Fruit fly (Drosophila melanogaster) whole organism, embryonic: Measurements from ENCODE around the gene HP1b.

Experiments
- Asciz ChIP-seq: fragments of 200-800 bp; sonication (Bioruptor generic); optimal IDR thresholded peaks from 2 replicates; lab custom pipeline; 2017; ENCODE audit warnings: missing biosample characterization, mild to moderate bottlenecking, missing genetic modification characterization, missing genetic modification reagents
- B-H1 ChIP-seq: fragments of 200-800 bp; sonication (Bioruptor generic); IDR thresholded peaks from 3 replicates; pipeline ENCODE4 v1.3.6; 2022; ENCODE audit warnings: missing biosample characterization, missing genetic modification characterization
- B-H2 ChIP-seq: fragments of 200-800 bp; sonication (Bioruptor generic); optimal IDR thresholded peaks from 2 replicates; lab custom pipeline; 2018; ENCODE audit warnings: missing biosample characterization, mild to moderate bottlenecking, missing genetic modification characterization
- CG10366 ChIP-seq: fragments of 200-800 bp; sonication (Bioruptor generic); IDR thresholded peaks from 2 replicates; pipeline ENCODE4 v1.3.6; 2022; ENCODE audit warnings: missing biosample characterization, missing genetic modification characterization
- CG12391 ChIP-seq: fragments of 200-800 bp; sonication (Bioruptor generic); optimal IDR thresholded peaks from 3 replicates; lab custom pipeline; 2018; ENCODE audit warnings: missing biosample characterization, mild to moderate bottlenecking, missing genetic modification characterization, moderate library complexity
- CG14860 ChIP-seq: fragments of 200-800 bp; sonication (Bioruptor generic); IDR thresholded peaks from 3 replicates; pipeline ENCODE4 v1.3.6; 2022; ENCODE audit warnings: missing biosample characterization, missing genetic modification characterization; ENCODE audit not compliant: partially characterized antibody
- CG14965 ChIP-seq: fragments of 200-800 bp; sonication (Bioruptor generic); optimal IDR thresholded peaks from 2 replicates; lab custom pipeline; 2016; ENCODE audit warnings: missing biosample characterization, missing genetic modification characterization, borderline replicate concordance
- CG1647 ChIP-seq: fragments of 200-800 bp; sonication (Bioruptor generic); optimal IDR thresholded peaks from 3 replicates; lab custom pipeline; 2016; ENCODE audit warnings: missing biosample characterization, missing genetic modification characterization
- CG1792 ChIP-seq: fragments of 200-800 bp; sonication (Bioruptor generic); optimal IDR thresholded peaks from 2 replicates; lab custom pipeline; 2016; ENCODE audit warnings: missing biosample characterization, missing genetic modification characterization
- CG2875 ChIP-seq: fragments of 200-800 bp; sonication (Bioruptor generic); optimal IDR thresholded peaks from 2 replicates; lab custom pipeline; 2017; ENCODE audit warnings: missing biosample characterization, mild to moderate bottlenecking, missing genetic modification characterization, missing genetic modification reagents
- CG33557 ChIP-seq: fragments of 200-800 bp; sonication (Bioruptor generic); optimal IDR thresholded peaks from 2 replicates; lab custom pipeline; 2019; ENCODE audit warnings: missing biosample characterization, mild to moderate bottlenecking, missing genetic modification characterization, moderate library complexity
- CG34376 ChIP-seq: fragments of 200-800 bp; sonication (Bioruptor generic); optimal IDR thresholded peaks from 2 replicates; lab custom pipeline; 2018; ENCODE audit warnings: missing biosample characterization, mild to moderate bottlenecking, missing genetic modification characterization
- CG4707 ChIP-seq: fragments of 200-800 bp; sonication (Bioruptor generic); optimal IDR thresholded peaks from 2 replicates; lab custom pipeline; 2018; ENCODE audit warnings: missing biosample characterization, mild to moderate bottlenecking, missing genetic modification characterization, moderate library complexity
- CG6272 ChIP-seq: fragments of 200-800 bp; sonication (Bioruptor generic); IDR thresholded peaks from 2 replicates; pipeline ENCODE4 v1.3.6; 2022; ENCODE audit warnings: missing biosample characterization, missing genetic modification characterization
- CG6654 ChIP-seq: fragments of 200-800 bp; sonication (Bioruptor generic); optimal IDR thresholded peaks from 2 replicates; lab custom pipeline; 2017; ENCODE audit warnings: missing biosample characterization, mild to moderate bottlenecking, missing genetic modification characterization
- CG7839 ChIP-seq: fragments of 200-800 bp; sonication (Bioruptor generic); optimal IDR thresholded peaks from 3 replicates; lab custom pipeline; 2018; ENCODE audit warnings: missing biosample characterization, mild to moderate bottlenecking, missing genetic modification characterization, moderate library complexity
- CG7963 ChIP-seq: fragments of 200-800 bp; sonication (Bioruptor generic); IDR thresholded peaks from 3 replicates; pipeline ENCODE4 v1.3.6; 2022; ENCODE audit warnings: missing biosample characterization, missing genetic modification characterization; ENCODE audit not compliant: partially characterized antibody
- CG7987 ChIP-seq: fragments of 200-800 bp; sonication (Bioruptor generic); optimal IDR thresholded peaks from 2 replicates; lab custom pipeline; 2018; ENCODE audit warnings: missing biosample characterization, mild to moderate bottlenecking, missing genetic modification characterization, moderate library complexity
- CG9797 ChIP-seq: fragments of 200-800 bp; sonication (Bioruptor generic); optimal IDR thresholded peaks from 3 replicates; lab custom pipeline; 2018; ENCODE audit warnings: missing biosample characterization, mild to moderate bottlenecking, missing genetic modification characterization
- CHES-1-like ChIP-seq: fragments of 200-800 bp; sonication (Bioruptor generic); optimal IDR thresholded peaks from 2 replicates; lab custom pipeline; 2016; ENCODE audit warnings: missing biosample characterization, missing genetic modification characterization
- Dad ChIP-seq: fragments of 200-800 bp; sonication (Bioruptor generic); optimal IDR thresholded peaks from 3 replicates; lab custom pipeline; 2016; ENCODE audit warnings: missing biosample characterization, missing genetic modification characterization
- Dbx ChIP-seq: fragments of 200-800 bp; sonication (Bioruptor generic); IDR thresholded peaks from 3 replicates; pipeline ENCODE4 v1.3.6; 2022; ENCODE audit warnings: missing biosample characterization, missing genetic modification characterization
- Dek ChIP-seq: fragments of 200-800 bp; sonication (Bioruptor generic); optimal IDR thresholded peaks from 3 replicates; lab custom pipeline; 2019; ENCODE audit warnings: missing biosample characterization, mild to moderate bottlenecking, missing genetic modification characterization, moderate library complexity
- Dfd ChIP-seq, 2 experiments: fragments of >200 bp; optimal IDR thresholded peaks; 2 replicates each; lab custom pipeline; 2017; ENCODE audit warnings: missing biosample characterization in 2 of 2, missing genetic modification characterization in 2 of 2
- Dip3 ChIP-seq: fragments of 200-800 bp; sonication (Bioruptor generic); optimal IDR thresholded peaks from 3 replicates; lab custom pipeline; 2016; ENCODE audit warnings: missing biosample characterization, missing genetic modification characterization
- Ets65A ChIP-seq: fragments of 200-800 bp; sonication (Bioruptor generic); peaks from one replicate; lab custom pipeline; 2016; ENCODE audit warnings: missing biosample characterization, missing genetic modification characterization
- HLHmδ ChIP-seq: fragments of 200-800 bp; sonication (Bioruptor generic); optimal IDR thresholded peaks from 2 replicates; lab custom pipeline; 2018; ENCODE audit warnings: missing biosample characterization, mild to moderate bottlenecking, missing genetic modification characterization, moderate library complexity
- HmgZ ChIP-seq: fragments of 200-800 bp; sonication (Bioruptor generic); optimal IDR thresholded peaks from 2 replicates; lab custom pipeline; 2018; ENCODE audit warnings: missing biosample characterization, mild to moderate bottlenecking, missing genetic modification characterization
- Neu2 ChIP-seq: fragments of 200-800 bp; sonication (Bioruptor generic); optimal IDR thresholded peaks from 3 replicates; lab custom pipeline; 2016; ENCODE audit warnings: missing biosample characterization, missing genetic modification characterization, borderline replicate concordance
- Scr ChIP-seq: fragments of 200-800 bp; sonication (Bioruptor generic); IDR thresholded peaks from 2 replicates; pipeline ENCODE4 v1.3.6; 2022; ENCODE audit warnings: missing biosample characterization, missing genetic modification characterization; ENCODE audit not compliant: partially characterized antibody
- abd-A ChIP-seq: fragments of 200-800 bp; sonication (Bioruptor generic); optimal IDR thresholded peaks from 3 replicates; lab custom pipeline; 2019; ENCODE audit warnings: missing biosample characterization, mild to moderate bottlenecking, missing genetic modification characterization, moderate library complexity
- amos ChIP-seq: fragments of 200-800 bp; sonication (Bioruptor generic); IDR thresholded peaks from 2 replicates; pipeline ENCODE4 v1.3.6; 2022; ENCODE audit warnings: missing biosample characterization, missing genetic modification characterization; ENCODE audit not compliant: partially characterized antibody
- ato ChIP-seq: fragments of 200-800 bp; sonication (Bioruptor generic); IDR thresholded peaks from 2 replicates; pipeline ENCODE4 v1.3.6; 2022; ENCODE audit warnings: missing biosample characterization, missing genetic modification characterization; ENCODE audit not compliant: partially characterized antibody
- chif ChIP-seq, 2 experiments: fragments of 200-800 bp; sonication (Bioruptor generic); optimal IDR thresholded peaks; 3 replicates each; lab custom pipeline; 2016; ENCODE audit warnings: missing biosample characterization in 2 of 2, missing genetic modification characterization in 2 of 2
- chn ChIP-seq: fragments of 200-800 bp; sonication (Bioruptor generic); optimal IDR thresholded peaks from 2 replicates; lab custom pipeline; 2016; ENCODE audit warnings: missing biosample characterization, missing genetic modification characterization
- ci ChIP-seq: fragments of 200-800 bp; sonication (Bioruptor generic); IDR thresholded peaks from 3 replicates; pipeline ENCODE4 v1.3.6; 2022; ENCODE audit warnings: missing biosample characterization, missing genetic modification characterization
- da ChIP-seq: fragments of 200-800 bp; sonication (Bioruptor generic); optimal IDR thresholded peaks from 2 replicates; lab custom pipeline; 2016; ENCODE audit warnings: missing biosample characterization, missing genetic modification characterization
- ftz-f1 ChIP-seq: fragments of 200-800 bp; sonication (Bioruptor generic); optimal IDR thresholded peaks from 2 replicates; lab custom pipeline; 2016; ENCODE audit warnings: missing biosample characterization, missing genetic modification characterization
- grn ChIP-seq: fragments of 200-800 bp; sonication (Bioruptor generic); optimal IDR thresholded peaks from 3 replicates; lab custom pipeline; 2017; ENCODE audit warnings: missing biosample characterization, missing genetic modification characterization
- gt ChIP-seq: fragments of 200-800 bp; sonication (Bioruptor generic); IDR thresholded peaks from 2 replicates; pipeline ENCODE4 v1.3.6; 2022; ENCODE audit warnings: missing biosample characterization, missing genetic modification characterization
- hbn ChIP-seq: fragments of 200-800 bp; sonication (Bioruptor generic); IDR thresholded peaks from 2 replicates; pipeline ENCODE4 v1.3.6; 2022; ENCODE audit warnings: missing biosample characterization, missing genetic modification characterization; ENCODE audit not compliant: partially characterized antibody
- jing ChIP-seq: fragments of 200-800 bp; sonication (Bioruptor generic); optimal IDR thresholded peaks from 2 replicates; lab custom pipeline; 2018; ENCODE audit warnings: missing biosample characterization, mild to moderate bottlenecking, missing genetic modification characterization
- lbe ChIP-seq: fragments of 200-800 bp; sonication (Bioruptor generic); optimal IDR thresholded peaks from 2 replicates; lab custom pipeline; 2016; ENCODE audit warnings: missing biosample characterization, mild to moderate bottlenecking, missing genetic modification characterization
- pnt ChIP-seq: fragments of 200-800 bp; sonication (Bioruptor generic); optimal IDR thresholded peaks from 3 replicates; lab custom pipeline; 2016; ENCODE audit warnings: missing biosample characterization, missing genetic modification characterization
- sisA ChIP-seq: fragments of 200-800 bp; sonication (Bioruptor generic); IDR thresholded peaks from 2 replicates; pipeline ENCODE4 v1.3.6; 2022; ENCODE audit warnings: missing biosample characterization, missing genetic modification characterization
- sob ChIP-seq: fragments of 200-800 bp; sonication (Bioruptor generic); IDR thresholded peaks from 2 replicates; pipeline ENCODE4 v1.3.6; 2022; ENCODE audit warnings: missing biosample characterization, missing genetic modification characterization
- sr ChIP-seq: fragments of 200-800 bp; sonication (Bioruptor generic); IDR thresholded peaks from 3 replicates; pipeline ENCODE4 v1.3.6; 2022; ENCODE audit warnings: missing biosample characterization, missing genetic modification characterization
- tgo ChIP-seq: fragments of 200-800 bp; sonication (Bioruptor generic); IDR thresholded peaks from 3 replicates; pipeline ENCODE4 v1.3.6; 2022; ENCODE audit warnings: missing biosample characterization, missing genetic modification characterization
- vfl ChIP-seq: fragments of 200-800 bp; sonication (Bioruptor generic); optimal IDR thresholded peaks from 2 replicates; lab custom pipeline; 2016; ENCODE audit warnings: missing biosample characterization, missing genetic modification characterization
- vnd ChIP-seq: fragments of 200-800 bp; sonication (Bioruptor generic); IDR thresholded peaks from 3 replicates; pipeline ENCODE4 v1.3.6; 2022; ENCODE audit warnings: missing biosample characterization, missing genetic modification characterization; ENCODE audit not compliant: partially characterized antibody
- wdn ChIP-seq: fragments of 200-800 bp; sonication (Bioruptor generic); IDR thresholded peaks from 2 replicates; pipeline ENCODE4 v1.3.6; 2022; ENCODE audit warnings: missing biosample characterization, missing genetic modification characterization

The HP1b gene

dm6 chrX:9082600-9082999, 1.7 kb downstream of the HP1b start, which contains the start of gene APC4 (continued):
- no peak for TF ChIP-seq CG6272
- TF ChIP-seq jing (GFP tag; lab: Kevin White, UChicago) = no peak
- no peak for TF ChIP-seq CG7987
- TF ChIP-seq hbn = no peak
- no peak for TF ChIP-seq lbe
- TF ChIP-seq CG14860 (GFP tag; lab: Robert Waterston, UW) = no peak
- TF ChIP-seq vfl (GFP tag; lab: Kevin White, UChicago) = no peak
- TF ChIP-seq ato (GFP tag; lab: Robert Waterston, UW) = no peak
- TF ChIP-seq amos = no peak
- no peak for TF ChIP-seq CG7963 (GFP tag; lab: Robert Waterston, UW)
- no peak for TF ChIP-seq Ets65A (GFP tag; lab: Kevin White, UChicago)
- no peak for TF ChIP-seq CG2875 (GFP tag; lab: Kevin White, UChicago)
- peak; percentile 39 for TF ChIP-seq CG7839 (tag; lab: Kevin White, UChicago)
- no peak for TF ChIP-seq pnt (GFP tag; lab: Kevin White, UChicago)
- no peak for TF ChIP-seq tgo (GFP tag; lab: Robert Waterston, UW)
- TF ChIP-seq vnd (GFP tag; lab: Robert Waterston, UW) = no peak
- TF ChIP-seq CG4707 (GFP tag; lab: Kevin White, UChicago) = no peak
- TF ChIP-seq abd-A (tag; lab: Kevin White, UChicago) = no peak
- TF ChIP-seq HLHmδ = no peak
- no peak for TF ChIP-seq CG1647 (GFP tag; lab: Kevin White, UChicago)
- no peak for TF ChIP-seq sisA (GFP tag; lab: Robert Waterston, UW)
- no peak for TF ChIP-seq HmgZ (tag; lab: Kevin White, UChicago)
- TF ChIP-seq Scr = 0 out of 2 replicates have a peak, but pooled peaks have one; percentile 12
- no peak for TF ChIP-seq da (GFP tag; lab: Kevin White, UChicago)
- TF ChIP-seq Dek (tag; lab: Kevin White, UChicago) = peak; percentile 19
- TF ChIP-seq CG34376 (GFP tag; lab: Kevin White, UChicago) = peak; percentile 43
- no peak for TF ChIP-seq chn (GFP tag; lab: Kevin White, UChicago)
- no peak for TF ChIP-seq B-H2 (GFP tag; lab: Kevin White, UChicago)
- no peak for TF ChIP-seq B-H1
- TF ChIP-seq grn (GFP tag; lab: Kevin White, UChicago) = no peak
- no peak for TF ChIP-seq wdn (GFP tag; lab: Robert Waterston, UW)
- no peak for TF ChIP-seq gt (GFP tag; lab: Robert Waterston, UW)
- no peak for TF ChIP-seq Dad (GFP tag; lab: Kevin White, UChicago)
- TF ChIP-seq CG1792 (GFP tag; lab: Kevin White, UChicago) = no peak
- no peak for TF ChIP-seq Neu2 (GFP tag; lab: Kevin White, UChicago)
- TF ChIP-seq sob (GFP tag; lab: Robert Waterston, UW) = no peak
- peak in 1 of 2 experiments; percentile 34 for TF ChIP-seq chif (GFP tag; optimal IDR thresholded peaks at IDR 0.05; lab: Kevin White, UChicago)
- peak; percentile 56 for TF ChIP-seq CG12391 (tag; lab: Kevin White, UChicago)
- peak; percentile 38 for TF ChIP-seq CHES-1-like
- TF ChIP-seq CG10366 (GFP tag; lab: Robert Waterston, UW) = no peak
- no peak for TF ChIP-seq sr (GFP tag; lab: Robert Waterston, UW)
- TF ChIP-seq CG6654 (GFP tag; lab: Kevin White, UChicago) = no peak
- no peak for TF ChIP-seq ftz-f1 (GFP tag; lab: Kevin White, UChicago)
- no peak for TF ChIP-seq Dbx
- no peak for TF ChIP-seq Dfd (GFP tag; optimal IDR thresholded peaks at IDR 0.05; lab: Kevin White, UChicago)
- no peak for TF ChIP-seq CG14965 (GFP tag; lab: Kevin White, UChicago)
- no peak for TF ChIP-seq CG9797 (GFP tag; lab: Kevin White, UChicago)
- no peak for TF ChIP-seq ci (GFP tag; lab: Robert Waterston, UW)
- no peak for TF ChIP-seq Asciz (GFP tag; lab: Kevin White, UChicago)
- TF ChIP-seq CG33557 (GFP tag; lab: Kevin White, UChicago) = peak; percentile 54
- no peak for TF ChIP-seq Dip3 (GFP tag; lab: Kevin White, UChicago)
